Worm (Caenorhabditis elegans) whole organism, late embryonic: Measurements from ENCODE around the gene sre-13.

Source experiments
- fkh-6 ChIP-seq: sonication (generic microtip); optimal IDR thresholded peaks from 2 replicates; lab custom pipeline; 2016; ENCODE audit warnings: missing genetic modification characterization, missing compliant biosample characterization
- pha-4 ChIP-seq: fragments of 150-350 bp; optimal IDR thresholded peaks from 2 replicates; lab custom pipeline; 2018; ENCODE audit warnings: missing biosample characterization, missing genetic modification reagents, missing genetic modification characterization

DNA sequence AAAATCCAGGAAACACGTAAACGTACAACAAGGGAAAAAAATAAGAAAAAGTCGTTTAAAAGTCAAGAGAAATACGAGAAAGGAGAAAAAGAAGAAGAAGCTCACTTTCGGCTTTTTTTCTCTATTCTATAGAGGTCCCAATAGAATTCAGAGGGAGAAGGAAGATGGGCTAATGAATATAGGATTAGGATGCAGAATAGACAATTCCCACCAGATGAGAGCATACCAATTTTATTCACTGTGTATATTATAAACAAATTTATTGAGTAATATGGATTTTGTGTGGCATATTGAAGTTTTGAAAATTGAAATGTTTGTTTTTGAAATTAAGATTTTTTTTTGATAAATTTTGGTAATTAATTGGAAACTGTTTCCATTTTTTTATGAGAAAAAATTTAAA lies 7.8 kb upstream of the sre-13 start:
- TF ChIP-seq pha-4 (no peak), fkh-6 (tag; lab: Kevin White, UChicago) (no peak)
